Fruit fly (Drosophila melanogaster) S2 (cell line): ENCODE measurements around the gene CG42259.

Experiments
- CG8478 ChIP-seq: fragments of >200 bp; optimal IDR thresholded peaks from 2 replicates; lab custom pipeline; 2018
- CTCF ChIP-seq, 2 experiments: fragments of >200 bp; optimal IDR thresholded peaks; 2 replicates each; lab custom pipeline; 2018

The CG42259 gene

dm6 chrX:1052684-1053389 lies 6.8 kb downstream of the CG42259 start:
- TF ChIP-seq CTCF (optimal IDR thresholded peaks at IDR 0.05; lab: Kevin White, UChicago), result no peak
- no peak for TF ChIP-seq CG8478 (lab: Kevin White, UChicago)

- no peak for TF ChIP-seq CG8478 (lab: Kevin White, UChicago)
- no peak for TF ChIP-seq CTCF (optimal IDR thresholded peaks at IDR 0.05; lab: Kevin White, UChicago)
Measured at dm6 chrX:1056338-1056737, 10.3 kb downstream of the CG42259 start.

- TF ChIP-seq CTCF (optimal IDR thresholded peaks at IDR 0.05; lab: Kevin White, UChicago) (no peak), CG8478 (lab: Kevin White, UChicago) (no peak)
Measured at dm6 chrX:1063143-1063542, 17.1 kb downstream of the CG42259 start.

- no peak for TF ChIP-seq CG8478 (lab: Kevin White, UChicago)
- no peak for TF ChIP-seq CTCF (optimal IDR thresholded peaks at IDR 0.05; lab: Kevin White, UChicago)
Measured at dm6 chrX:1080715-1081114, 34.7 kb downstream of the CG42259 start.

dm6 chrX:1082417-1082816 lies 36.4 kb downstream of the CG42259 start:
- no peak for TF ChIP-seq CG8478 (lab: Kevin White, UChicago)
- TF ChIP-seq CTCF (optimal IDR thresholded peaks at IDR 0.05; lab: Kevin White, UChicago), result no peak

- TF ChIP-seq CG8478 (lab: Kevin White, UChicago) (no peak), CTCF (optimal IDR thresholded peaks at IDR 0.05; lab: Kevin White, UChicago) (no peak)
Measured at dm6 chrX:1083123-1083522, 37.1 kb downstream of the CG42259 start.

dm6 chrX:1090408-1090807 lies 44.4 kb downstream of the CG42259 start:
- TF ChIP-seq CTCF (optimal IDR thresholded peaks at IDR 0.05; lab: Kevin White, UChicago) (no peak), CG8478 (lab: Kevin White, UChicago) (no peak)

- TF ChIP-seq CG8478 (lab: Kevin White, UChicago), result no peak
Measured at dm6 chrX:1094364-1094763, 48.3 kb downstream of the CG42259 start.
